Fruit fly (Drosophila melanogaster): ENCODE measurements around the gene CG13280.

Gene CG13280

DNA sequence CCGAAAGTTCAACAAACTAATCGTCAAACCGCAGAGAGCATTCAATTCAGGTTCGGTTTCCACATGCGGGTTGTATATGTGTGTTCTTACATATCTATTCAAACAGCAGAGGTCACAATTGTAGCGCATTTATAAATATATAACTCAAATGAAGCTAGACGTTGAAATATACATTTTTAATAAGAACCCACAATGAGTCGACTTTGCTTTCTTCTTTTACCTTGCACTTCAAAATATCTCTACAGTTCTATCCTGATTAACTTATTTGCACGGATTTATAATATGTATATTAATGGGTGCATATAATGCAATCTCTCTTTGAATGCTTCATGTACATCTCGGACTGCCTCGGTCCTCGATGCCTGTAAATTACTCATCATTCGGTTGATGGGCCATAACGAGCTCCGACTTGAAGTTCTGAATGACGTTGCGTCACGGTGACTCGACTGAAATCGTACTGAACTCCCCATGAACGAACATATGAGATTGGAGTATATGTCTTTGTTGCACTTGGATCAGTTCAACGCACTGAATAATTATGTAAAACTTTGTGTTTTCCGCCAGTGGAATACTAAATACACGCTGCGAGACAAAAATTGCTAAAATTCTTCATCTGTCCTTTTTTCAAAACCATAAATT lies 2.4 kb downstream of the CG13280 start (continued):
- TF ChIP-seq grau (tag; optimal IDR thresholded peaks at IDR 0.05) (no peak), CG13287 (GFP tag; IDR thresholded peaks at IDR 0.05; ENCODE audit: partially characterized antibody) (no peak), sim (GFP tag; IDR thresholded peaks at IDR 0.05) (no peak), Asciz (GFP tag; optimal IDR thresholded peaks at IDR 0.05) (peak; percentile 40), sr (GFP tag; IDR thresholded peaks at IDR 0.05) (no peak), CG11093 (GFP tag; IDR thresholded peaks at IDR 0.05) (no peak), CG11504 (tag; optimal IDR thresholded peaks at IDR 0.05) (peak; percentile 43), CG15696 (tag; optimal IDR thresholded peaks at IDR 0.05) (no peak), CG9797 (GFP tag; optimal IDR thresholded peaks at IDR 0.05) (no peak), CG12942 (GFP tag; optimal IDR thresholded peaks at IDR 0.05) (no peak), Adf1 (GFP tag; IDR thresholded peaks at IDR 0.05) (no peak), salm (tag; optimal IDR thresholded peaks at IDR 0.05) (peak; percentile 9), NC2α (GFP tag; optimal IDR thresholded peaks at IDR 0.05) (no peak), bsh (GFP tag; optimal IDR thresholded peaks at IDR 0.05) (peak; percentile 56 to 73), Dref (GFP tag; IDR thresholded peaks at IDR 0.05) (no peak), ems (GFP tag; optimal IDR thresholded peaks at IDR 0.05) (no peak), h (optimal IDR thresholded peaks at IDR 0.05) (no peak), CG8924 (tag; optimal IDR thresholded peaks at IDR 0.05) (peak; percentile 9), Sry-β (GFP tag; optimal IDR thresholded peaks at IDR 0.05) (no peak), Hsf (GFP tag; optimal IDR thresholded peaks at IDR 0.05) (no peak), D19B (GFP tag; optimal IDR thresholded peaks at IDR 0.05) (no peak), CG14014 (GFP tag; IDR thresholded peaks at IDR 0.05) (no peak), CG10147 (GFP tag; optimal IDR thresholded peaks at IDR 0.05) (no peak), CrebB (tag; optimal IDR thresholded peaks at IDR 0.05) (no peak), vnd (GFP tag; IDR thresholded peaks at IDR 0.05; ENCODE audit: partially characterized antibody) (no peak), CG10565 (GFP tag; optimal IDR thresholded peaks at IDR 0.05) (no peak), CG18476 (GFP tag; optimal IDR thresholded peaks at IDR 0.05) (peak; percentile 3), esg (GFP tag; conservative IDR thresholded peaks at IDR 0.05) (no peak), CG4707 (GFP tag; optimal IDR thresholded peaks at IDR 0.05) (peak; percentile 1), repo (GFP tag; optimal IDR thresholded peaks at IDR 0.05) (no peak), zfh2 (GFP tag; optimal IDR thresholded peaks at IDR 0.05) (no peak), klu (GFP tag; IDR thresholded peaks at IDR 0.05) (no peak), Hr51 (GFP tag; optimal IDR thresholded peaks at IDR 0.05) (peak in 1 of 2 experiments; percentile 14), Mes4 (GFP tag; optimal IDR thresholded peaks at IDR 0.05) (no peak), CG10267 (tag; optimal IDR thresholded peaks at IDR 0.05) (peak; percentile 27), pnt (GFP tag; optimal IDR thresholded peaks at IDR 0.05) (no peak), bab2 (GFP tag; optimal IDR thresholded peaks at IDR 0.05) (no peak), exex (tag; optimal IDR thresholded peaks at IDR 0.05) (no peak), CG15601 (tag; optimal IDR thresholded peaks at IDR 0.05) (peak; percentile 52), D (optimal IDR thresholded peaks at IDR 0.05) (no peak), D (GFP tag; optimal IDR thresholded peaks at IDR 0.05) (peak; percentile 54), CG17359 (tag; optimal IDR thresholded peaks at IDR 0.05) (peak; percentile 30), nmo (GFP tag; optimal IDR thresholded peaks at IDR 0.05) (peak; percentile 37), abd-A (tag; optimal IDR thresholded peaks at IDR 0.05) (no peak), CG6765 (GFP tag; optimal IDR thresholded peaks at IDR 0.05) (no peak), CG14965 (GFP tag; optimal IDR thresholded peaks at IDR 0.05; ENCODE audit: borderline replicate concordance) (no peak), CG10462 (GFP tag; optimal IDR thresholded peaks at IDR 0.05) (no peak), CG10209 (GFP tag; optimal IDR thresholded peaks at IDR 0.05) (peak; percentile 13), sd (tag; optimal IDR thresholded peaks at IDR 0.05) (no peak), HLHmδ (GFP tag; optimal IDR thresholded peaks at IDR 0.05) (no peak)

All from whole organism, embryonic.